Worm (Caenorhabditis elegans) whole organism, young adult: ENCODE results near the gene ZK1010.4.

Source experiments
- F52B5.7 ChIP-seq: sonication (generic microtip); optimal IDR thresholded peaks from 2 replicates; lab custom pipeline; 2016; ENCODE audit warnings: mild to moderate bottlenecking, missing genetic modification characterization, missing compliant biosample characterization
- ama-1 ChIP-seq, 3 experiments: fragments of 150-350 bp in 1 of 3; sonication (generic microtip) in 2 of 3; optimal IDR thresholded peaks; 2 replicates each; lab custom pipeline; 2014 to 2018; ENCODE audit warnings: missing biosample characterization in 2 of 3, missing genetic modification characterization in 2 of 3, missing genetic modification reagents in 2 of 3
- aptf-2 ChIP-seq: fragments of 200-800 bp; sonication (Bioruptor generic); conservative IDR thresholded peaks from 2 replicates; pipeline ENCODE4 v1.3.6; 2022; ENCODE audit warnings: missing genetic modification reagents, missing genetic modification characterization, missing compliant biosample characterization
- ceh-58 ChIP-seq: fragments of 200-800 bp; sonication (Bioruptor generic); IDR thresholded peaks from 2 replicates; pipeline ENCODE4 v1.3.6; 2022; ENCODE audit warnings: missing genetic modification characterization, missing compliant biosample characterization
- egrh-3 ChIP-seq: fragments of 200-800 bp; sonication (Bioruptor generic); IDR thresholded peaks from 2 replicates; pipeline ENCODE4 v1.3.6; 2022; ENCODE audit warnings: missing genetic modification reagents, missing genetic modification characterization, missing compliant biosample characterization
- pha-4 ChIP-seq: fragments of 150-350 bp; sonication (generic microtip); optimal IDR thresholded peaks from 2 replicates; lab custom pipeline; 2014; ENCODE audit warnings: missing biosample characterization, missing genetic modification reagents, missing genetic modification characterization
- tbx-9 ChIP-seq: sonication (generic microtip); optimal IDR thresholded peaks from 2 replicates; lab custom pipeline; 2016; ENCODE audit warnings: borderline replicate concordance, missing genetic modification characterization, inconsistent platforms, missing compliant biosample characterization
- zfh-2 ChIP-seq: fragments of 200-800 bp; sonication (Bioruptor generic); conservative IDR thresholded peaks from 2 replicates; pipeline ENCODE4 v1.3.6; 2022; ENCODE audit warnings: missing genetic modification reagents, missing genetic modification characterization, missing compliant biosample characterization
- ztf-25 ChIP-seq: fragments of 200-800 bp; sonication (Bioruptor generic); IDR thresholded peaks from 2 replicates; pipeline ENCODE4 v1.3.6; 2022; ENCODE audit warnings: missing genetic modification reagents, missing genetic modification characterization, missing compliant biosample characterization

DNA sequence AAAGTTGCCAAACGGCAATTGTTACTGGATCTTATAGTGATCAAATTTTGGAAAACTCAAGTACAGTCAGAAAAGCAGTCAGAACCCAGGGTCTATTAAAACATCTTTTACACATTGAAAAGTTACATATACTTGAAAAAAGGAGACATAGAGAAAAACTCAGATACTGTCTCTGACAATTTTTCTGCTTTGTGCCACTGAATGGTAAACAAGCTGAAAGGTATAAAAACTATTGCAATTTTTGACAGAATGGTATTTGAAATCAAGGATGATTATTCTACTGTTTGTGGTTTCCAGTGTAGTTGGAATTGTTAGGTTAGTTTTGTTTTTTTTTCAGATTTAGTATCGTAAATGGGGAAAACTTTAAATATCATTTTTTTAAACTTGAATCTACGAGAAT is 39.9 kb downstream of the ZK1010.4 start, which contains the start of gene cyp-13A11:
- TF ChIP-seq zfh-2: no peak
- no peak for TF ChIP-seq F52B5.7 (tag; lab: Kevin White, UChicago)
- no peak for TF ChIP-seq tbx-9 (tag; lab: Kevin White, UChicago)
- no peak for TF ChIP-seq ceh-58 (GFP tag; lab: Robert Waterston, UW)
- TF ChIP-seq aptf-2 (GFP tag; lab: Robert Waterston, UW): no peak
- TF ChIP-seq pha-4 (tag; lab: Kevin White, UChicago): no peak
- TF ChIP-seq egrh-3 (GFP tag; lab: Robert Waterston, UW): no peak
- TF ChIP-seq ztf-25 (GFP tag; lab: Robert Waterston, UW): no peak
- no peak for TF ChIP-seq ama-1 (optimal IDR thresholded peaks at IDR 0.05; lab: Kevin White, UChicago)
- TF ChIP-seq ama-1 (GFP tag; optimal IDR thresholded peaks at IDR 0.05; lab: Kevin White, UChicago): no peak
